Worm (Caenorhabditis elegans) whole organism, early embryonic: ENCODE results near the gene gcy-23.

Experiments
- aly-1 ChIP-seq: sonication (generic microtip); optimal IDR thresholded peaks from 2 replicates; lab custom pipeline; 2016; ENCODE audit warnings: missing genetic modification characterization, missing compliant biosample characterization
- tbx-11 ChIP-seq: fragments of 200-800 bp; sonication (Bioruptor generic); IDR thresholded peaks from 2 replicates; pipeline ENCODE4 v1.3.6; 2022; ENCODE audit warnings: missing genetic modification characterization, missing compliant biosample characterization

ce11 chrIV:3299229-3299628, 10.1 kb upstream of the gcy-23 start:
- TF ChIP-seq aly-1 (tag; lab: Kevin White, UChicago) (no peak), tbx-11 (no peak)
